Worm (Caenorhabditis elegans) whole organism, young adult: Measurements from ENCODE around the gene skr-18.
"Not testable (repeated sequence)": the region's sequence is repeated elsewhere in the genome, so short reads cannot be mapped to it uniquely, and the experiment has no call there.

Source experiments
- B0336.3 ChIP-seq: fragments of 200-800 bp; sonication (Bioruptor generic); IDR thresholded peaks from 2 replicates; pipeline ENCODE4 v1.3.6; 2022; ENCODE audit warnings: missing genetic modification characterization, missing compliant biosample characterization
- C06A6.2 ChIP-seq: fragments of 200-800 bp; sonication (Bioruptor generic); conservative IDR thresholded peaks from 2 replicates; pipeline ENCODE4 v1.3.6; 2022; ENCODE audit warnings: missing genetic modification characterization, missing compliant biosample characterization
- F55B11.4 ChIP-seq: sonication (generic microtip); optimal IDR thresholded peaks from 2 replicates; lab custom pipeline; 2016; ENCODE audit warnings: missing compliant biosample characterization, missing genetic modification characterization, borderline replicate concordance; ENCODE audit not compliant: insufficient read depth
- F57C9.4 ChIP-seq: sonication (generic microtip); optimal IDR thresholded peaks from 2 replicates; lab custom pipeline; 2017; ENCODE audit warnings: mild to moderate bottlenecking, missing genetic modification characterization, missing compliant biosample characterization
- Y53F4B.3 ChIP-seq: fragments of 200-800 bp; sonication (Bioruptor generic); IDR thresholded peaks from 2 replicates; pipeline ENCODE4 v1.3.6; 2022; ENCODE audit warnings: missing genetic modification reagents, missing genetic modification characterization, missing compliant biosample characterization
- Y95B8A.8 ChIP-seq: fragments of 200-800 bp; sonication (Bioruptor generic); IDR thresholded peaks from 2 replicates; pipeline ENCODE4 v1.3.6; 2022; ENCODE audit warnings: missing genetic modification reagents, missing genetic modification characterization, missing compliant biosample characterization
- ama-1 ChIP-seq, 3 experiments: fragments of 150-350 bp in 1 of 3; sonication (generic microtip) in 2 of 3; optimal IDR thresholded peaks; 2 replicates each; lab custom pipeline; 2014 to 2018; ENCODE audit warnings: missing biosample characterization in 2 of 3, missing genetic modification characterization in 2 of 3, missing genetic modification reagents in 2 of 3
- aptf-2 ChIP-seq: fragments of 200-800 bp; sonication (Bioruptor generic); conservative IDR thresholded peaks from 2 replicates; pipeline ENCODE4 v1.3.6; 2022; ENCODE audit warnings: missing genetic modification reagents, missing genetic modification characterization, missing compliant biosample characterization
- aptf-3 ChIP-seq: fragments of 200-800 bp; sonication (Bioruptor generic); IDR thresholded peaks from 2 replicates; pipeline ENCODE4 v1.3.6; 2022; ENCODE audit warnings: missing genetic modification characterization, missing compliant biosample characterization
- ccch-3 ChIP-seq: fragments of 200-800 bp; sonication (Bioruptor generic); optimal IDR thresholded peaks from 2 replicates; lab custom pipeline; 2018; ENCODE audit warnings: mild to moderate bottlenecking, missing genetic modification characterization, missing compliant biosample characterization
- ceh-40 ChIP-seq: fragments of 200-800 bp; sonication (Bioruptor generic); IDR thresholded peaks from 2 replicates; pipeline ENCODE4 v1.3.6; 2022; ENCODE audit warnings: missing genetic modification characterization, missing compliant biosample characterization
- ceh-58 ChIP-seq: fragments of 200-800 bp; sonication (Bioruptor generic); IDR thresholded peaks from 2 replicates; pipeline ENCODE4 v1.3.6; 2022; ENCODE audit warnings: missing genetic modification characterization, missing compliant biosample characterization
- ceh-91 ChIP-seq: fragments of 200-800 bp; sonication (Bioruptor generic); IDR thresholded peaks from 2 replicates; pipeline ENCODE4 v1.3.6; 2022; ENCODE audit warnings: missing genetic modification reagents, missing genetic modification characterization, missing compliant biosample characterization
- dpl-1 ChIP-seq: fragments of 150-350 bp; optimal IDR thresholded peaks from 2 replicates; lab custom pipeline; 2014; ENCODE audit warnings: missing biosample characterization, missing genetic modification reagents, missing genetic modification characterization
- efl-1 ChIP-seq: fragments of 150-350 bp; optimal IDR thresholded peaks from 2 replicates; lab custom pipeline; 2014; ENCODE audit warnings: missing biosample characterization, missing genetic modification reagents, missing genetic modification characterization
- ekl-4 ChIP-seq: fragments of 200-800 bp; sonication (Bioruptor generic); IDR thresholded peaks from 2 replicates; pipeline ENCODE4 v1.3.6; 2022; ENCODE audit warnings: missing genetic modification reagents, missing genetic modification characterization, missing compliant biosample characterization
- gei-17 ChIP-seq: fragments of 200-800 bp; sonication (Bioruptor generic); optimal IDR thresholded peaks from 2 replicates; lab custom pipeline; 2018; ENCODE audit warnings: mild to moderate bottlenecking, missing genetic modification characterization, missing compliant biosample characterization
- him-1 ChIP-seq: sonication (generic microtip); optimal IDR thresholded peaks from 2 replicates; lab custom pipeline; 2016; ENCODE audit warnings: missing genotype, missing genetic modification reagents, missing genetic modification characterization, missing compliant biosample characterization
- let-607 ChIP-seq, 2 experiments: fragments of 200-800 bp in 1 of 2; sonication (Bioruptor generic) in 1 of 2; sonication (generic microtip) in 1 of 2; optimal IDR thresholded peaks; 2 replicates each; lab custom pipeline; 2016 to 2018; ENCODE audit warnings: mild to moderate bottlenecking in 2 of 2, missing compliant biosample characterization in 2 of 2, missing genetic modification characterization in 2 of 2, moderate library complexity in 2 of 2, missing genotype in 1 of 2
- lin-26 ChIP-seq: fragments of 200-800 bp; sonication (Bioruptor generic); IDR thresholded peaks from 2 replicates; pipeline ENCODE4 v1.3.6; 2022; ENCODE audit warnings: missing genetic modification reagents, missing genetic modification characterization, missing compliant biosample characterization
- lin-35 ChIP-seq, 3 experiments: fragments of 150-350 bp in 2 of 3; sonication (generic microtip) in 1 of 3; optimal IDR thresholded peaks; 2 replicates each; lab custom pipeline; 2014 to 2018; ENCODE audit warnings: missing biosample characterization in 3 of 3, missing genetic modification characterization in 3 of 3, missing genetic modification reagents in 3 of 3
- lin-54 ChIP-seq: fragments of 200-800 bp; sonication (Bioruptor generic); optimal IDR thresholded peaks from 2 replicates; lab custom pipeline; 2018; ENCODE audit warnings: mild to moderate bottlenecking, missing genetic modification characterization, missing compliant biosample characterization
- mcd-1 ChIP-seq: fragments of 200-800 bp; sonication (Bioruptor generic); IDR thresholded peaks from 2 replicates; pipeline ENCODE4 v1.3.6; 2022; ENCODE audit warnings: missing genetic modification reagents, missing genetic modification characterization, missing compliant biosample characterization
- mes-4 ChIP-seq: sonication (generic microtip); optimal IDR thresholded peaks from 2 replicates; lab custom pipeline; 2016; ENCODE audit warnings: missing genotype, missing genetic modification characterization, missing compliant biosample characterization
- nhr-27 ChIP-seq: fragments of 200-800 bp; sonication (Bioruptor generic); optimal IDR thresholded peaks from 2 replicates; lab custom pipeline; 2018; ENCODE audit warnings: mild to moderate bottlenecking, missing genetic modification characterization, moderate library complexity, missing compliant biosample characterization
- rec-8 ChIP-seq, 2 experiments: sonication (generic microtip); optimal IDR thresholded peaks; 2 replicates each; lab custom pipeline; 2016; ENCODE audit warnings: mild to moderate bottlenecking in 2 of 2, missing genetic modification characterization in 2 of 2, missing genetic modification reagents in 2 of 2, missing genotype in 2 of 2, missing biosample characterization in 1 of 2, missing compliant biosample characterization in 1 of 2, moderate library complexity in 1 of 2
- repo-1 ChIP-seq: sonication (generic microtip); optimal IDR thresholded peaks from 2 replicates; lab custom pipeline; 2017; ENCODE audit warnings: mild to moderate bottlenecking, missing genetic modification characterization, missing compliant biosample characterization
- rpc-1 ChIP-seq, 2 experiments: fragments of 150-350 bp in 1 of 2; sonication (generic microtip) in 1 of 2; optimal IDR thresholded peaks; 2 replicates each; lab custom pipeline; 2014 to 2018; ENCODE audit warnings: missing biosample characterization in 1 of 2, missing genetic modification characterization in 1 of 2, missing genetic modification reagents in 1 of 2, missing genotype in 1 of 2
- sdz-38 ChIP-seq: sonication (generic microtip); optimal IDR thresholded peaks from 2 replicates; lab custom pipeline; 2016; ENCODE audit warnings: missing genotype, missing genetic modification characterization, missing compliant biosample characterization
- sea-2 ChIP-seq: fragments of 200-800 bp; sonication (Bioruptor generic); IDR thresholded peaks from 2 replicates; pipeline ENCODE4 v1.3.6; 2022; ENCODE audit warnings: missing genetic modification characterization, missing compliant biosample characterization
- snpc-3.4 ChIP-seq: sonication (generic microtip); optimal IDR thresholded peaks from 2 replicates; lab custom pipeline; 2017; ENCODE audit warnings: missing genetic modification characterization, mild to moderate bottlenecking, missing compliant biosample characterization, antibody characterized with exemption, moderate library complexity, missing genotype, missing genetic modification reagents
- unc-130 ChIP-seq: sonication (generic microtip); optimal IDR thresholded peaks from 2 replicates; lab custom pipeline; 2016; ENCODE audit warnings: missing genetic modification reagents, missing genetic modification characterization, missing compliant biosample characterization
- unc-62 ChIP-seq: fragments of 150-350 bp; optimal IDR thresholded peaks from 2 replicates; lab custom pipeline; 2014; ENCODE audit warnings: missing biosample characterization, missing genetic modification reagents, missing genetic modification characterization
- xnd-1 ChIP-seq: sonication (generic microtip); optimal IDR thresholded peaks from 2 replicates; lab custom pipeline; 2016; ENCODE audit warnings: missing genotype, missing genetic modification reagents, missing genetic modification characterization, missing compliant biosample characterization
- zfh-2 ChIP-seq: fragments of 200-800 bp; sonication (Bioruptor generic); conservative IDR thresholded peaks from 2 replicates; pipeline ENCODE4 v1.3.6; 2022; ENCODE audit warnings: missing genetic modification reagents, missing genetic modification characterization, missing compliant biosample characterization
- ztf-18 ChIP-seq: sonication (generic microtip); optimal IDR thresholded peaks from 2 replicates; lab custom pipeline; 2016; ENCODE audit warnings: missing genotype, mild to moderate bottlenecking, missing genetic modification characterization, missing compliant biosample characterization
- ztf-3 ChIP-seq: fragments of 200-800 bp; sonication (Bioruptor generic); optimal IDR thresholded peaks from 2 replicates; lab custom pipeline; 2018; ENCODE audit warnings: mild to moderate bottlenecking, missing genetic modification characterization, missing compliant biosample characterization

Gene skr-18

ce11 chrIV:772931-773330 lies 22.3 kb downstream of the skr-18 start, which contains the start of gene mrpl-2:
Gene mrpl-2 (plus strand): TSS chrIV:773237.
- TF ChIP-seq sea-2 (GFP tag; lab: Robert Waterston, UW): no peak
- peak; percentile 37 for TF ChIP-seq lin-54 (GFP tag; lab: Kevin White, UChicago)
- no peak for TF ChIP-seq sdz-38 (tag; lab: Kevin White, UChicago)
- no peak for TF ChIP-seq gei-17 (GFP tag; lab: Kevin White, UChicago)
- no peak for TF ChIP-seq zfh-2
- TF ChIP-seq F55B11.4: no peak
- no peak for TF ChIP-seq nhr-27 (tag; lab: Kevin White, UChicago)
- no peak for TF ChIP-seq ceh-58 (GFP tag; lab: Robert Waterston, UW)
- no peak for TF ChIP-seq C06A6.2 (GFP tag; lab: Robert Waterston, UW)
- TF ChIP-seq dpl-1 (GFP tag; lab: Kevin White, UChicago): peak; percentile 24
- TF ChIP-seq efl-1 (GFP tag; lab: Kevin White, UChicago): peak; percentile 55
- TF ChIP-seq ceh-40: no peak
- TF ChIP-seq xnd-1 (tag; lab: Kevin White, UChicago): no peak
- TF ChIP-seq mes-4 (tag; lab: Kevin White, UChicago): no peak
- no peak for TF ChIP-seq aptf-2 (GFP tag; lab: Robert Waterston, UW)
- peak in 1 of 3 experiments; percentile 34 for TF ChIP-seq lin-35 (GFP tag; optimal IDR thresholded peaks at IDR 0.05; lab: Kevin White, UChicago)
- TF ChIP-seq rec-8 (tag; optimal IDR thresholded peaks at IDR 0.05; lab: Kevin White, UChicago): no peak
- TF ChIP-seq B0336.3 (GFP tag; lab: Robert Waterston, UW): no peak
- no peak for TF ChIP-seq ceh-91 (GFP tag; lab: Robert Waterston, UW)
- TF ChIP-seq rpc-1 (optimal IDR thresholded peaks at IDR 0.05; lab: Kevin White, UChicago): no peak
- TF ChIP-seq rpc-1 (tag; optimal IDR thresholded peaks at IDR 0.05; lab: Kevin White, UChicago): no peak
- no peak for TF ChIP-seq snpc-3.4 (tag; lab: Kevin White, UChicago)
- TF ChIP-seq unc-62: no peak
- no peak for TF ChIP-seq him-1 (tag; lab: Kevin White, UChicago)
- no peak for TF ChIP-seq lin-26
- no peak for TF ChIP-seq repo-1 (tag; lab: Kevin White, UChicago)
- TF ChIP-seq Y95B8A.8 (GFP tag; lab: Robert Waterston, UW): no peak
- peak; percentile 85 for TF ChIP-seq mcd-1 (GFP tag; lab: Robert Waterston, UW)
- no peak for TF ChIP-seq Y53F4B.3 (GFP tag; lab: Robert Waterston, UW)
- TF ChIP-seq unc-130 (GFP tag; lab: Kevin White, UChicago): no peak
- TF ChIP-seq aptf-3 (GFP tag; lab: Robert Waterston, UW): no peak
- TF ChIP-seq ama-1 (optimal IDR thresholded peaks at IDR 0.05; lab: Kevin White, UChicago): no peak
- no peak for TF ChIP-seq ama-1 (GFP tag; optimal IDR thresholded peaks at IDR 0.05; lab: Kevin White, UChicago)
- no peak for TF ChIP-seq let-607 (tag; optimal IDR thresholded peaks at IDR 0.05; lab: Kevin White, UChicago)
- TF ChIP-seq ztf-3 (GFP tag; lab: Kevin White, UChicago): no peak
- no peak for TF ChIP-seq F57C9.4 (tag; lab: Kevin White, UChicago)

- not testable (repeated sequence) for TF ChIP-seq ztf-18; ccch-3 (GFP tag; lab: Kevin White, UChicago); ekl-4 (GFP tag; lab: Robert Waterston, UW)
Observed at ce11 chrIV:771061-771460, 24.2 kb downstream of the skr-18 start, which contains the start of gene F56B3.9. Gene F56B3.9 (plus strand): TSS chrIV:771361.
